Fruit fly (Drosophila melanogaster): ENCODE data around the gene dj.

Gene dj

DNA sequence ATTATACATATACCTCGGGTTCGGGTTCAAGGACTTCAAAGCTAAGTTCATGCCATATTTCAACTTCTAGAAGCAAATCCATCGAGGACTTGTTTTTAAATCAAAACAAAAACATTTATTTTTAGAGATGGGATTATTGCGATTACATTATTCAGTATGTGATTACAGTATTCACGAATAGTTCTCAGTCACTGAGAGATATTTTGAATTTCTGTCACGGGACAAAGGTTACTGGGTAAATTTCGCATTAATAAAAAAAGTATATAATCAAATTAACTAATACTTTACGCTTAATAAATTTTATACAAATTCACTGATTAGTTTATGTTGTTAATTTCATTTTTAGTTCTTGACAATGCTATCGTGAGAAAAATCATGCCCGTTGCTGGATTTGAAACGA is 34.5 kb downstream of the dj start (continued):
- TF ChIP-seq CG8359 (GFP tag; optimal IDR thresholded peaks at IDR 0.05; ENCODE audit: borderline replicate concordance) (no peak), Gug (GFP tag; IDR thresholded peaks at IDR 0.05) (peak; percentile 22; the same call in 1 of the 4 replicates), CG3407 (GFP tag; optimal IDR thresholded peaks at IDR 0.05) (no peak), ap (GFP tag; IDR thresholded peaks at IDR 0.05) (no peak), btn (GFP tag; optimal IDR thresholded peaks at IDR 0.05) (no peak), dm (GFP tag; optimal IDR thresholded peaks at IDR 0.05) (no peak), CG10267 (tag; optimal IDR thresholded peaks at IDR 0.05) (peak; percentile 29), sens (GFP tag) (peak; percentile 80), ara (GFP tag; IDR thresholded peaks at IDR 0.05) (peak; percentile 19; the same call in 1 of the 2 replicates), CG42726 (GFP tag; IDR thresholded peaks at IDR 0.05; ENCODE audit: partially characterized antibody) (no peak), repo (GFP tag; optimal IDR thresholded peaks at IDR 0.05) (no peak), bowl (GFP tag; IDR thresholded peaks at IDR 0.05) (no peak), ham (GFP tag; IDR thresholded peaks at IDR 0.05) (no peak), BEAF-32 (GFP tag; optimal IDR thresholded peaks at IDR 0.05) (peak; percentile 52), Nf-YA (GFP tag; IDR thresholded peaks at IDR 0.05) (no peak), Hey (tag; optimal IDR thresholded peaks at IDR 0.05) (no peak), gsb (GFP tag; IDR thresholded peaks at IDR 0.05) (no peak), CG15696 (tag; optimal IDR thresholded peaks at IDR 0.05) (no peak), CG8924 (tag; optimal IDR thresholded peaks at IDR 0.05) (peak; percentile 1), CG15073 (GFP tag; optimal IDR thresholded peaks at IDR 0.05) (no peak), crc (GFP tag; optimal IDR thresholded peaks at IDR 0.05) (no peak), bab2 (GFP tag; optimal IDR thresholded peaks at IDR 0.05) (no peak), CG2202 (tag; optimal IDR thresholded peaks at IDR 0.05) (no peak), CG10321 (GFP tag; IDR thresholded peaks at IDR 0.05) (no peak), CG31388 (GFP tag; optimal IDR thresholded peaks at IDR 0.05) (no peak), CG6272 (GFP tag; IDR thresholded peaks at IDR 0.05) (no peak), CG10959 (GFP tag; IDR thresholded peaks at IDR 0.05) (no peak), CG1602 (GFP tag; optimal IDR thresholded peaks at IDR 0.05) (no peak), CG18011 (GFP tag; optimal IDR thresholded peaks at IDR 0.05) (no peak), chinmo (GFP tag; IDR thresholded peaks at IDR 0.05; ENCODE audit: partially characterized antibody) (no peak), sisA (GFP tag; IDR thresholded peaks at IDR 0.05) (0 out of 2 replicates have a peak, but pooled peaks have one; percentile 12), esg (GFP tag; conservative IDR thresholded peaks at IDR 0.05) (peak; percentile 25; the same call in 1 of the 2 replicates), dan (GFP tag; IDR thresholded peaks at IDR 0.05) (no peak), psq (GFP tag; optimal IDR thresholded peaks at IDR 0.05) (no peak), CG12104 (GFP tag; optimal IDR thresholded peaks at IDR 0.05) (no peak), CG12071 (GFP tag; optimal IDR thresholded peaks at IDR 0.05) (no peak), grau (tag; optimal IDR thresholded peaks at IDR 0.05) (peak; percentile 31), CG17912 (GFP tag; optimal IDR thresholded peaks at IDR 0.05) (no peak), crol (GFP tag; IDR thresholded peaks at IDR 0.05) (no peak), CG17361 (GFP tag; IDR thresholded peaks at IDR 0.05) (peak; percentile 42; the same call in 1 of the 3 replicates), Sin3A (optimal IDR thresholded peaks at IDR 0.05) (no peak), br (optimal IDR thresholded peaks at IDR 0.05) (no peak), CG15514 (GFP tag; optimal IDR thresholded peaks at IDR 0.05) (peak; percentile 95), gfzf (GFP tag; optimal IDR thresholded peaks at IDR 0.05) (no peak), MTF-1 (GFP tag; optimal IDR thresholded peaks at IDR 0.05; ENCODE audit: borderline replicate concordance) (no peak), E2f2 (GFP tag; IDR thresholded peaks at IDR 0.05) (peak; percentile 26; the same call in 1 of the 2 replicates), CHES-1-like (GFP tag; optimal IDR thresholded peaks at IDR 0.05) (no peak), tna (GFP tag; IDR thresholded peaks at IDR 0.05; ENCODE audit: partially characterized antibody) (no peak), maf-S (GFP tag; optimal IDR thresholded peaks at IDR 0.05) (no peak), CG43689 (GFP tag; IDR thresholded peaks at IDR 0.05) (no peak), HHEX (GFP tag; optimal IDR thresholded peaks at IDR 0.05) (no peak), Hmr (GFP tag; optimal IDR thresholded peaks at IDR 0.05) (no peak), CG13775 (GFP tag; optimal IDR thresholded peaks at IDR 0.05) (no peak)
